ENCODE assay signal across 1 worm cellular context in genomic region chrIV:12335248-12335647, ce11.
TF ChIP-seq lines count a peak whose summit lies in the region.

No protein-coding gene starts in this region.

TF ChIP-seq in whole organism, L1 larva, 84 proteins besides CTCF, POLR2A, EP300 and RAD21 (continued from another document):
- TF ChIP-seq lin-35 (GFP tag; optimal IDR thresholded peaks at IDR 0.05; lab: Kevin White, UChicago) (no peak), egl-27 (tag; optimal IDR thresholded peaks at IDR 0.05; lab: Kevin White, UChicago) (no peak), vab-15 (tag; optimal IDR thresholded peaks at IDR 0.05; lab: Kevin White, UChicago) (no peak), hlh-17 (GFP tag; optimal IDR thresholded peaks at IDR 0.05; lab: Kevin White, UChicago; ENCODE audit: borderline replicate concordance) (no peak), ceh-63 (GFP tag; optimal IDR thresholded peaks at IDR 0.05; lab: Kevin White, UChicago) (no peak), ces-1 (GFP tag; optimal IDR thresholded peaks at IDR 0.05; lab: Kevin White, UChicago) (no peak), aly-2 (tag; optimal IDR thresholded peaks at IDR 0.05; lab: Kevin White, UChicago) (no peak), rnt-1 (tag; optimal IDR thresholded peaks at IDR 0.05; lab: Kevin White, UChicago) (peak; percentile 54), fkh-4 (tag; optimal IDR thresholded peaks at IDR 0.05; lab: Kevin White, UChicago; ENCODE audit: borderline replicate concordance) (no peak), lin-13 (GFP tag; optimal IDR thresholded peaks at IDR 0.05; lab: Kevin White, UChicago) (no peak), sptf-1 (tag; optimal IDR thresholded peaks at IDR 0.05; lab: Kevin White, UChicago) (no peak), nhr-237 (tag; optimal IDR thresholded peaks at IDR 0.05; lab: Kevin White, UChicago) (no peak), pax-3 (tag; optimal IDR thresholded peaks at IDR 0.05; lab: Kevin White, UChicago) (no peak), nhr-77 (tag; optimal IDR thresholded peaks at IDR 0.05; lab: Kevin White, UChicago) (no peak), nhr-12 (tag; optimal IDR thresholded peaks at IDR 0.05; lab: Kevin White, UChicago) (no peak), mef-2 (tag; optimal IDR thresholded peaks at IDR 0.05; lab: Kevin White, UChicago) (no peak), C04F5.9 (tag; optimal IDR thresholded peaks at IDR 0.05; lab: Kevin White, UChicago) (no peak), unc-62 (GFP tag; optimal IDR thresholded peaks at IDR 0.05; lab: Kevin White, UChicago) (no peak), lin-15B (tag; optimal IDR thresholded peaks at IDR 0.05; lab: Kevin White, UChicago) (no peak), sup-37 (GFP tag; optimal IDR thresholded peaks at IDR 0.05; lab: Kevin White, UChicago) (no peak), elt-3 (tag; optimal IDR thresholded peaks at IDR 0.05; lab: Kevin White, UChicago) (no peak), swsn-7 (tag; optimal IDR thresholded peaks at IDR 0.05; lab: Kevin White, UChicago) (no peak), grh-1 (GFP tag; IDR thresholded peaks at IDR 0.05; lab: Robert Waterston, UW) (no peak), unc-98 (GFP tag; IDR thresholded peaks at IDR 0.05; lab: Robert Waterston, UW) (no peak), nhr-85 (tag; lab: Kevin White, UChicago) (no peak), zag-1 (tag; optimal IDR thresholded peaks at IDR 0.05; lab: Kevin White, UChicago) (no peak), C34B4.2 (tag; optimal IDR thresholded peaks at IDR 0.05; lab: Kevin White, UChicago) (no peak), lir-3 (tag; optimal IDR thresholded peaks at IDR 0.05; lab: Kevin White, UChicago; ENCODE audit: poor library complexity) (no peak), dsc-1 (tag; optimal IDR thresholded peaks at IDR 0.05; lab: Kevin White, UChicago) (peak; percentile 12), alr-1 (tag; optimal IDR thresholded peaks at IDR 0.05; lab: Kevin White, UChicago; ENCODE audit: borderline replicate concordance) (no peak), isw-1 (GFP tag; IDR thresholded peaks at IDR 0.05; lab: Robert Waterston, UW) (no peak), ceh-88 (GFP tag; IDR thresholded peaks at IDR 0.05; lab: Robert Waterston, UW) (no peak), F16B12.6 (tag; optimal IDR thresholded peaks at IDR 0.05; lab: Kevin White, UChicago) (peak; percentile 25), nhr-11 (tag; optimal IDR thresholded peaks at IDR 0.05; lab: Kevin White, UChicago) (no peak), nhr-19 (GFP tag; conservative IDR thresholded peaks at IDR 0.05; lab: Robert Waterston, UW) (peak; percentile 22; the same call in 1 of the 2 replicates)
TF ChIP-seq in whole organism, L1 larva: peak in this region for 16.
